Fruit fly (Drosophila melanogaster) whole organism, embryonic: ENCODE data around the gene CG31910.

ENCODE experiments used
- Awh ChIP-seq: fragments of 200-800 bp; sonication (Bioruptor generic); IDR thresholded peaks from 2 replicates; pipeline ENCODE4, ENCODE4 v1.3.6; 2022; ENCODE audit warnings: missing biosample characterization, missing genetic modification characterization
- BEAF-32 ChIP-seq: fragments of 200-800 bp; sonication (Bioruptor generic); optimal IDR thresholded peaks from 3 replicates; lab custom pipeline; 2017; ENCODE audit warnings: missing biosample characterization, missing genetic modification characterization, mild to moderate bottlenecking, moderate library complexity, missing genetic modification reagents
- Bdp1 ChIP-seq: fragments of 200-800 bp; sonication (Bioruptor generic); optimal IDR thresholded peaks from 3 replicates; lab custom pipeline; 2016; ENCODE audit warnings: missing biosample characterization, missing genetic modification characterization
- CG10979 ChIP-seq: fragments of 200-800 bp; sonication (Bioruptor generic); optimal IDR thresholded peaks from 2 replicates; lab custom pipeline; 2018; ENCODE audit warnings: missing biosample characterization, mild to moderate bottlenecking, missing genetic modification characterization, moderate library complexity
- CG11696 ChIP-seq: fragments of 200-800 bp; sonication (Bioruptor generic); IDR thresholded peaks from 2 replicates; pipeline ENCODE4 v1.3.6; 2022; ENCODE audit warnings: missing biosample characterization, missing genetic modification characterization
- CG12219 ChIP-seq: fragments of 200-800 bp; sonication (Bioruptor generic); optimal IDR thresholded peaks from 3 replicates; lab custom pipeline; 2018; ENCODE audit warnings: missing biosample characterization, mild to moderate bottlenecking, missing genetic modification characterization
- CG1529 ChIP-seq: fragments of 200-800 bp; sonication (Bioruptor generic); optimal IDR thresholded peaks from 3 replicates; lab custom pipeline; 2018; ENCODE audit warnings: missing biosample characterization, missing genetic modification characterization
- CG17328 ChIP-seq: fragments of 200-800 bp; sonication (Bioruptor generic); IDR thresholded peaks from 2 replicates; pipeline ENCODE4 v1.3.6; 2022; ENCODE audit warnings: missing biosample characterization, missing genetic modification characterization
- CG18011 ChIP-seq: fragments of 200-800 bp; sonication (Bioruptor generic); optimal IDR thresholded peaks from 2 replicates; lab custom pipeline; 2017; ENCODE audit warnings: missing biosample characterization, missing genetic modification characterization, mild to moderate bottlenecking, moderate library complexity, missing genotype
- CG31365 ChIP-seq: fragments of 200-800 bp; sonication (Bioruptor generic); optimal IDR thresholded peaks from 2 replicates; lab custom pipeline; 2018; ENCODE audit warnings: missing biosample characterization, mild to moderate bottlenecking, missing genetic modification characterization
- CG3847 ChIP-seq: fragments of 200-800 bp; sonication (Bioruptor generic); IDR thresholded peaks from 2 replicates; pipeline ENCODE4 v1.3.6; 2022; ENCODE audit warnings: missing biosample characterization, missing genetic modification characterization
- CG4328 ChIP-seq: fragments of 200-800 bp; sonication (Bioruptor generic); optimal IDR thresholded peaks from 3 replicates; lab custom pipeline; 2017; ENCODE audit warnings: missing biosample characterization, missing genetic modification reagents, missing genetic modification characterization
- CG8290 ChIP-seq, 3 experiments: fragments of 200-800 bp; sonication (Bioruptor generic); optimal IDR thresholded peaks; 2 replicates each; lab custom pipeline; 2016 to 2019; ENCODE audit warnings: missing biosample characterization in 3 of 3, missing genetic modification characterization in 3 of 3, mild to moderate bottlenecking in 2 of 3, moderate library complexity in 1 of 3
- CG9437 ChIP-seq: fragments of 200-800 bp; sonication (Bioruptor generic); optimal IDR thresholded peaks from 2 replicates; lab custom pipeline; 2018; ENCODE audit warnings: missing biosample characterization, mild to moderate bottlenecking, missing genetic modification characterization
- D19A ChIP-seq: fragments of 200-800 bp; optimal IDR thresholded peaks from 3 replicates; lab custom pipeline; 2019; ENCODE audit warnings: missing biosample characterization, mild to moderate bottlenecking, missing genetic modification characterization, moderate library complexity
- D19B ChIP-seq: fragments of 200-800 bp; sonication (Bioruptor generic); optimal IDR thresholded peaks from 2 replicates; lab custom pipeline; 2017; ENCODE audit warnings: missing biosample characterization, mild to moderate bottlenecking, missing genetic modification characterization
- Dip2 ChIP-seq: fragments of 200-800 bp; sonication (Bioruptor generic); IDR thresholded peaks from 2 replicates; pipeline ENCODE4 v1.3.6; 2022; ENCODE audit warnings: missing biosample characterization, missing genetic modification characterization
- Dll ChIP-seq: fragments of 200-800 bp; sonication (Bioruptor generic); IDR thresholded peaks from 4 replicates; pipeline ENCODE4 v1.3.6; 2022; ENCODE audit warnings: missing biosample characterization, missing genetic modification characterization; ENCODE audit not compliant: partially characterized antibody
- ERR ChIP-seq: fragments of 200-800 bp; sonication (Bioruptor generic); optimal IDR thresholded peaks from 2 replicates; lab custom pipeline; 2016; ENCODE audit warnings: missing biosample characterization, missing genetic modification characterization
- GATAe ChIP-seq: fragments of 200-800 bp; sonication (Bioruptor generic); conservative IDR thresholded peaks from 2 replicates; pipeline ENCODE4 v1.3.6; 2022; ENCODE audit warnings: missing biosample characterization, missing genetic modification characterization
- H15 ChIP-seq: fragments of 200-800 bp; sonication (Bioruptor generic); IDR thresholded peaks from 3 replicates; pipeline ENCODE4 v1.3.6; 2022; ENCODE audit warnings: missing biosample characterization, missing genetic modification characterization
- Hand ChIP-seq: fragments of 200-800 bp; sonication (Bioruptor generic); optimal IDR thresholded peaks from 2 replicates; lab custom pipeline; 2017; ENCODE audit warnings: mild to moderate bottlenecking, missing biosample characterization, missing genetic modification reagents, missing genetic modification characterization
- Hsf ChIP-seq: fragments of 200-800 bp; sonication (Bioruptor generic); optimal IDR thresholded peaks from 3 replicates; lab custom pipeline; 2016; ENCODE audit warnings: missing biosample characterization, missing genetic modification characterization
- Meics ChIP-seq: fragments of 200-800 bp; sonication (Bioruptor generic); optimal IDR thresholded peaks from 2 replicates; lab custom pipeline; 2017; ENCODE audit warnings: missing biosample characterization, mild to moderate bottlenecking, missing genetic modification characterization
- Mrtf ChIP-seq: fragments of 200-800 bp; sonication (Bioruptor generic); IDR thresholded peaks from 3 replicates; pipeline ENCODE4 v1.3.6; 2022; ENCODE audit warnings: missing biosample characterization, missing genetic modification characterization
- Oaz ChIP-seq: fragments of 200-800 bp; sonication (Bioruptor generic); IDR thresholded peaks from 2 replicates; pipeline ENCODE4 v1.3.6; 2022; ENCODE audit warnings: missing biosample characterization, missing genetic modification characterization
- Pdp1 ChIP-seq, 2 experiments: fragments of 200-800 bp; sonication (Bioruptor generic); optimal IDR thresholded peaks; 3 replicates each; lab custom pipeline; 2016; ENCODE audit warnings: missing biosample characterization in 2 of 2, missing genetic modification characterization in 2 of 2, mild to moderate bottlenecking in 1 of 2, moderate library complexity in 1 of 2
- Sox100B ChIP-seq: fragments of 200-800 bp; sonication (Bioruptor generic); optimal IDR thresholded peaks from 3 replicates; lab custom pipeline; 2018; ENCODE audit warnings: missing biosample characterization, mild to moderate bottlenecking, missing genetic modification characterization
- Trl ChIP-seq, 3 experiments: fragments of >200 bp in 2 of 3; fragments of 200-800 bp in 1 of 3; sonication (Bioruptor generic) in 1 of 3; optimal IDR thresholded peaks; 2 replicates in 1 of 3; 3 replicates in 2 of 3; lab custom pipeline; 2016 to 2017; ENCODE audit warnings: missing biosample characterization in 1 of 3, missing genetic modification characterization in 1 of 3
- ara ChIP-seq: fragments of 200-800 bp; sonication (Bioruptor generic); IDR thresholded peaks from 2 replicates; pipeline ENCODE4 v1.3.6; 2022; ENCODE audit warnings: missing biosample characterization, missing genetic modification characterization
- btn ChIP-seq: fragments of 200-800 bp; sonication (Bioruptor generic); optimal IDR thresholded peaks from 2 replicates; lab custom pipeline; 2016; ENCODE audit warnings: missing biosample characterization, missing genetic modification characterization
- cad ChIP-seq: fragments of >200 bp; optimal IDR thresholded peaks from 2 replicates; lab custom pipeline; 2017; ENCODE audit warnings: missing biosample characterization, missing genetic modification characterization
- emc ChIP-seq: fragments of 200-800 bp; sonication (Bioruptor generic); optimal IDR thresholded peaks from 2 replicates; lab custom pipeline; 2016; ENCODE audit warnings: missing biosample characterization, missing genetic modification characterization
- hkb ChIP-seq, 2 experiments: fragments of 200-800 bp in 1 of 2; fragments of >200 bp in 1 of 2; sonication (Bioruptor generic) in 1 of 2; IDR thresholded peaks in 1 of 2; optimal IDR thresholded peaks in 1 of 2; 2 replicates each; pipeline versions ENCODE4 v1.3.6 to Lab custom; 2017 to 2022; ENCODE audit warnings: missing biosample characterization in 1 of 2, missing genetic modification characterization in 1 of 2
- hth ChIP-seq: fragments of >200 bp; optimal IDR thresholded peaks from 2 replicates; lab custom pipeline; 2017; ENCODE audit warnings: inconsistent platforms
- oc ChIP-seq: fragments of 200-800 bp; sonication (Bioruptor generic); optimal IDR thresholded peaks from 2 replicates; lab custom pipeline; 2018; ENCODE audit warnings: missing biosample characterization, mild to moderate bottlenecking, missing genetic modification characterization, moderate library complexity
- otp ChIP-seq: fragments of 200-800 bp; sonication (Bioruptor generic); IDR thresholded peaks from 3 replicates; pipeline ENCODE4, ENCODE4 v1.3.6; 2022; ENCODE audit warnings: missing biosample characterization, missing genetic modification characterization
- peb ChIP-seq: fragments of 200-800 bp; sonication (Bioruptor generic); IDR thresholded peaks from 2 replicates; pipeline ENCODE4 v1.3.6; 2022; ENCODE audit warnings: missing biosample characterization, missing genetic modification characterization
- pita ChIP-seq: fragments of 200-800 bp; sonication (Bioruptor generic); optimal IDR thresholded peaks from 2 replicates; lab custom pipeline; 2017; ENCODE audit warnings: missing biosample characterization, mild to moderate bottlenecking, missing genetic modification characterization
- prd ChIP-seq, 3 experiments: fragments of >200 bp in 2 of 3; fragments of 200-800 bp in 1 of 3; sonication (Bioruptor generic) in 1 of 3; optimal IDR thresholded peaks in 2 of 3; IDR thresholded peaks in 1 of 3; 2 replicates in 2 of 3; 3 replicates in 1 of 3; pipeline versions ENCODE4 v1.3.6 to Lab custom; 2017 to 2022; ENCODE audit warnings: missing biosample characterization in 1 of 3, missing genetic modification characterization in 1 of 3
- repo ChIP-seq: fragments of 200-800 bp; sonication (Bioruptor generic); optimal IDR thresholded peaks from 2 replicates; lab custom pipeline; 2016; ENCODE audit warnings: missing biosample characterization, missing genetic modification characterization
- rib ChIP-seq: fragments of 200-800 bp; sonication (Bioruptor generic); IDR thresholded peaks from 2 replicates; pipeline ENCODE4 v1.3.6; 2022; ENCODE audit warnings: missing biosample characterization, missing genetic modification characterization
- schlank ChIP-seq: fragments of 200-800 bp; sonication (Bioruptor generic); optimal IDR thresholded peaks from 2 replicates; lab custom pipeline; 2018; ENCODE audit warnings: missing biosample characterization, mild to moderate bottlenecking, missing genetic modification characterization
- stwl ChIP-seq: fragments of 200-800 bp; sonication (Bioruptor generic); optimal IDR thresholded peaks from 3 replicates; lab custom pipeline; 2018; ENCODE audit warnings: missing biosample characterization, mild to moderate bottlenecking, missing genetic modification characterization, moderate library complexity
- tio ChIP-seq: fragments of 200-800 bp; sonication (Bioruptor generic); optimal IDR thresholded peaks from 2 replicates; lab custom pipeline; 2017; ENCODE audit warnings: missing biosample characterization, missing genetic modification characterization, inconsistent platforms
- unc-4 ChIP-seq: fragments of 200-800 bp; sonication (Bioruptor generic); IDR thresholded peaks from 2 replicates; pipeline ENCODE4 v1.3.6; 2022; ENCODE audit warnings: missing biosample characterization, missing genetic modification characterization; ENCODE audit not compliant: partially characterized antibody
- vfl ChIP-seq: fragments of 200-800 bp; sonication (Bioruptor generic); optimal IDR thresholded peaks from 2 replicates; lab custom pipeline; 2016; ENCODE audit warnings: missing biosample characterization, missing genetic modification characterization
- zen ChIP-seq: fragments of 200-800 bp; sonication (Bioruptor generic); optimal IDR thresholded peaks from 3 replicates; lab custom pipeline; 2018; ENCODE audit warnings: missing biosample characterization, mild to moderate bottlenecking, missing genetic modification characterization, moderate library complexity
- zf30C ChIP-seq: fragments of 200-800 bp; sonication (Bioruptor generic); optimal IDR thresholded peaks from 3 replicates; lab custom pipeline; 2018; ENCODE audit warnings: missing biosample characterization, mild to moderate bottlenecking, missing genetic modification characterization

Gene CG31910

DNA sequence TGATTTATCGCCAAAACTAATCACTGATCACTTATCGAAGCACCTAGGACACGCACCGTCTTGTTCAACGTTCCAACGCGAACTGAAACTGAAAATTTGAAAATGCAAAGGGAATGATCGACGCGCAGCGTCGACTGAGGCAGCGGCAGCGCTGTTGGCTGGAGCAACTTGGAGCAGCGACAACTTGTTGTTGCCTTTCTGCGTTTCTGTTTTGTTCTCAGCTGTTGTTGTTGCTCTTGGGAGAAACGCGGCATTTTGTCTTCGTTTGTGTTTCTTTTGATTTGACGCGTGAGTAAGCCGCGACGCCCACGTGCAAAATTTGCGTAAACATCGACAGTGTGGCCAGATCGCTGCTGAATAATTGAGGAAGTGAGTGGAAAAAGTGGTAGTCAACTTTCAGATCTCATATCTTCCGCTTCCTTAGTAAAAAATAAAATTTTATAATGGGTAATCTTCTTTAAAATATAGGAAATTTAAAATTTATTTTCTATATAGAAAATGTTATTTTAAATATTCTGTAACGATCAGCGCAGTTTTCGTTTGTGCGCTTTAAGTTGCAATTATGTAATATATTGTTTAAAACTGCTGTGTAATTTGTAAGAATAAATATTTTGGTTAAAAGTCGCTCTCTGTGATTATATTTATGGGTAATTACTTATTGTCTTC is 36.3 kb downstream of the CG31910 start, which contains the start of gene Tsp (continued):
- TF ChIP-seq CG3847 (GFP tag; lab: Robert Waterston, UW) (no peak), CG17328 (GFP tag; lab: Robert Waterston, UW) (no peak), D19A (tag; lab: Kevin White, UChicago) (no peak), CG10979 (tag; lab: Kevin White, UChicago) (no peak), ara (no peak), Dip2 (GFP tag; lab: Robert Waterston, UW) (no peak), schlank (no peak), unc-4 (GFP tag; lab: Robert Waterston, UW) (no peak), CG8290 (GFP tag; optimal IDR thresholded peaks at IDR 0.05; lab: Kevin White, UChicago) (peak; percentile 5), CG8290 (tag; optimal IDR thresholded peaks at IDR 0.05; lab: Kevin White, UChicago) (no peak), CG9437 (GFP tag; lab: Kevin White, UChicago) (no peak), CG18011 (GFP tag; lab: Kevin White, UChicago) (no peak), oc (peak; percentile 16), Bdp1 (no peak), Pdp1 (GFP tag; optimal IDR thresholded peaks at IDR 0.05; lab: Kevin White, UChicago) (peak in 1 of 2 experiments; percentile 54), emc (no peak), Sox100B (GFP tag; lab: Kevin White, UChicago) (peak; percentile 5), pita (GFP tag; lab: Kevin White, UChicago) (no peak), BEAF-32 (no peak), hkb (optimal IDR thresholded peaks at IDR 0.05; lab: Kevin White, UChicago) (no peak), hkb (GFP tag; IDR thresholded peaks at IDR 0.05; lab: Robert Waterston, UW) (no peak), CG1529 (GFP tag; lab: Kevin White, UChicago) (no peak), vfl (GFP tag; lab: Kevin White, UChicago) (no peak), repo (GFP tag; lab: Kevin White, UChicago) (no peak), H15 (no peak), CG11696 (GFP tag; lab: Robert Waterston, UW) (no peak), btn (GFP tag; lab: Kevin White, UChicago) (no peak), Awh (GFP tag; lab: Robert Waterston, UW) (no peak), peb (GFP tag; lab: Robert Waterston, UW) (no peak), zf30C (GFP tag; lab: Kevin White, UChicago) (no peak), Hsf (GFP tag; lab: Kevin White, UChicago) (no peak), prd (optimal IDR thresholded peaks at IDR 0.05; lab: Kevin White, UChicago) (no peak), prd (GFP tag; IDR thresholded peaks at IDR 0.05; lab: Robert Waterston, UW) (no peak), stwl (tag; lab: Kevin White, UChicago) (peak; percentile 77), otp (0 out of 3 replicates have a peak, but pooled peaks have one; percentile 4), D19B (GFP tag; lab: Kevin White, UChicago) (no peak), ERR (no peak), CG4328 (GFP tag; lab: Kevin White, UChicago) (no peak), cad (no peak), hth (lab: Kevin White, UChicago) (no peak), CG31365 (tag; lab: Kevin White, UChicago) (no peak), CG12219 (GFP tag; lab: Kevin White, UChicago) (no peak), Oaz (GFP tag; lab: Robert Waterston, UW) (no peak), zen (no peak), Dll (no peak), Meics (GFP tag; lab: Kevin White, UChicago) (peak; percentile 17), rib (GFP tag; lab: Robert Waterston, UW) (no peak), Hand (no peak), tio (GFP tag; lab: Kevin White, UChicago) (no peak), GATAe (GFP tag; lab: Robert Waterston, UW) (no peak), Mrtf (no peak), Trl (optimal IDR thresholded peaks at IDR 0.05; lab: Kevin White, UChicago) (peak in 1 of 2 experiments; percentile 33), Trl (GFP tag; optimal IDR thresholded peaks at IDR 0.05; lab: Kevin White, UChicago) (no peak)
